Worm (Caenorhabditis elegans) whole organism, L4 larva: Measurements from ENCODE around the gene C25D7.9.
A peak's percentile ranks its signal among the peaks of the same experiment; 100 is the strongest.

Source experiments
- F10B5.3 ChIP-seq: sonication (generic microtip); optimal IDR thresholded peaks from 2 replicates; lab custom pipeline; 2016; ENCODE audit warnings: mild to moderate bottlenecking, missing genetic modification characterization, missing compliant biosample characterization
- F26F4.8 ChIP-seq: fragments of 200-800 bp; sonication (Bioruptor generic); conservative IDR thresholded peaks from 2 replicates; pipeline ENCODE4 v1.3.6; 2022; ENCODE audit warnings: missing genetic modification characterization, missing compliant biosample characterization
- F37D6.2 ChIP-seq: sonication (generic microtip); optimal IDR thresholded peaks from 2 replicates; lab custom pipeline; 2016; ENCODE audit warnings: mild to moderate bottlenecking, missing genetic modification characterization, missing compliant biosample characterization
- F49E8.2 ChIP-seq: sonication (generic microtip); optimal IDR thresholded peaks from 2 replicates; lab custom pipeline; 2016; ENCODE audit warnings: missing compliant biosample characterization, mild to moderate bottlenecking, missing genetic modification characterization, borderline replicate concordance
- Y105C5A.15 ChIP-seq: fragments of 200-800 bp; sonication (Bioruptor generic); IDR thresholded peaks from 2 replicates; pipeline ENCODE4 v1.3.6; 2022; ENCODE audit warnings: missing genetic modification characterization, missing compliant biosample characterization
- Y48G9A.11 ChIP-seq: fragments of 200-800 bp; sonication (Bioruptor generic); IDR thresholded peaks from 2 replicates; pipeline ENCODE4 v1.3.6; 2022; ENCODE audit warnings: missing genetic modification reagents, missing genetic modification characterization, missing compliant biosample characterization
- ZK546.5 ChIP-seq, 2 experiments: sonication (generic microtip); optimal IDR thresholded peaks; 2 replicates each; lab custom pipeline; 2017; ENCODE audit warnings: missing biosample characterization in 2 of 2, missing genetic modification characterization in 2 of 2
- aly-2 ChIP-seq: sonication (generic microtip); optimal IDR thresholded peaks from 2 replicates; lab custom pipeline; 2018; ENCODE audit warnings: missing biosample characterization, missing genetic modification characterization
- attf-4 ChIP-seq: sonication (generic microtip); optimal IDR thresholded peaks from 3 replicates; lab custom pipeline; 2017; ENCODE audit warnings: missing biosample characterization, missing genetic modification characterization
- ceh-28 ChIP-seq: fragments of 150-350 bp; optimal IDR thresholded peaks from 2 replicates; lab custom pipeline; 2014; ENCODE audit warnings: missing biosample characterization, missing genetic modification reagents, missing genetic modification characterization
- ceh-82 ChIP-seq: sonication (generic microtip); optimal IDR thresholded peaks from 2 replicates; lab custom pipeline; 2017; ENCODE audit warnings: missing biosample characterization, missing genetic modification characterization
- ctbp-1 ChIP-seq: fragments of 200-800 bp; sonication (Bioruptor generic); IDR thresholded peaks from 2 replicates; pipeline ENCODE4 v1.3.6; 2022; ENCODE audit warnings: missing genetic modification reagents, missing genetic modification characterization, missing compliant biosample characterization
- daf-16 ChIP-seq, 3 experiments: sonication (generic microtip); optimal IDR thresholded peaks; 2 replicates each; lab custom pipeline; 2016 to 2017; ENCODE audit warnings: missing genetic modification characterization in 3 of 3, missing genetic modification reagents in 3 of 3, mild to moderate bottlenecking in 2 of 3, missing compliant biosample characterization in 2 of 3, missing biosample characterization in 1 of 3, moderate library complexity in 1 of 3
- daf-19 ChIP-seq: fragments of 200-800 bp; sonication (Bioruptor generic); conservative IDR thresholded peaks from 2 replicates; pipeline ENCODE4 v1.3.6; 2022; ENCODE audit warnings: missing genetic modification characterization, missing compliant biosample characterization
- dmd-6 ChIP-seq: fragments of 200-800 bp; sonication (Bioruptor generic); IDR thresholded peaks from 2 replicates; pipeline ENCODE4 v1.3.6; 2022; ENCODE audit warnings: missing genetic modification reagents, missing genetic modification characterization, missing compliant biosample characterization
- dpl-1 ChIP-seq: fragments of 150-350 bp; optimal IDR thresholded peaks from 2 replicates; lab custom pipeline; 2014; ENCODE audit warnings: missing biosample characterization, missing genetic modification reagents, missing genetic modification characterization
- duxl-1 ChIP-seq: sonication (generic microtip); optimal IDR thresholded peaks from 2 replicates; lab custom pipeline; 2016; ENCODE audit warnings: mild to moderate bottlenecking, missing genetic modification characterization, moderate library complexity, missing compliant biosample characterization; ENCODE audit not compliant: poor library complexity
- dve-1 ChIP-seq: sonication (generic microtip); optimal IDR thresholded peaks from 2 replicates; lab custom pipeline; 2017; ENCODE audit warnings: antibody characterized with exemption, mild to moderate bottlenecking, missing genetic modification characterization, missing compliant biosample characterization; ENCODE audit not compliant: insufficient read depth
- egl-27 ChIP-seq: sonication (generic microtip); optimal IDR thresholded peaks from 3 replicates; lab custom pipeline; 2017; ENCODE audit warnings: missing biosample characterization, missing genetic modification reagents, missing genetic modification characterization
- egl-43 ChIP-seq: fragments of 200-800 bp; sonication (Bioruptor generic); IDR thresholded peaks from 2 replicates; pipeline ENCODE4 v1.3.6; 2022; ENCODE audit warnings: missing genetic modification reagents, missing genetic modification characterization, missing compliant biosample characterization
- fkh-10 ChIP-seq: fragments of 150-350 bp; optimal IDR thresholded peaks from 2 replicates; lab custom pipeline; 2014; ENCODE audit warnings: missing biosample characterization, missing genetic modification reagents, missing genetic modification characterization
- hif-1 ChIP-seq, 2 experiments: sonication (generic microtip); optimal IDR thresholded peaks; 2 replicates each; lab custom pipeline; 2016 to 2017; ENCODE audit warnings: missing compliant biosample characterization in 2 of 2, missing genetic modification characterization in 2 of 2, missing genetic modification reagents in 2 of 2, missing genotype in 2 of 2, mild to moderate bottlenecking in 1 of 2
- hlh-11 ChIP-seq: fragments of 200-800 bp; sonication (Bioruptor generic); optimal IDR thresholded peaks from 2 replicates; lab custom pipeline; 2018; ENCODE audit warnings: mild to moderate bottlenecking, missing genetic modification characterization, missing compliant biosample characterization
- hlh-30 ChIP-seq: sonication (generic microtip); optimal IDR thresholded peaks from 2 replicates; lab custom pipeline; 2017; ENCODE audit warnings: antibody characterized with exemption, mild to moderate bottlenecking, missing genetic modification characterization, missing compliant biosample characterization; ENCODE audit not compliant: insufficient read depth
- lim-7 ChIP-seq: fragments of 200-800 bp; sonication (Bioruptor generic); IDR thresholded peaks from 2 replicates; pipeline ENCODE4 v1.3.6; 2022; ENCODE audit warnings: missing genetic modification characterization, missing compliant biosample characterization
- lin-15B ChIP-seq: fragments of 150-350 bp; sonication (generic microtip); optimal IDR thresholded peaks from 3 replicates; lab custom pipeline; 2014; ENCODE audit warnings: missing biosample characterization, missing genetic modification characterization
- lin-29 ChIP-seq: fragments of 200-800 bp; sonication (Bioruptor generic); IDR thresholded peaks from 2 replicates; pipeline ENCODE4 v1.3.6; 2022; ENCODE audit warnings: missing genetic modification reagents, missing genetic modification characterization, missing compliant biosample characterization
- lin-39 ChIP-seq: fragments of 150-350 bp; optimal IDR thresholded peaks from 2 replicates; lab custom pipeline; 2014; ENCODE audit warnings: missing biosample characterization, missing genetic modification reagents, missing genetic modification characterization
- lsy-2 ChIP-seq, 2 experiments: fragments of 150-350 bp in 1 of 2; sonication (generic microtip) in 1 of 2; optimal IDR thresholded peaks; 2 replicates each; lab custom pipeline; 2014 to 2017; ENCODE audit warnings: missing biosample characterization in 2 of 2, missing genetic modification characterization in 2 of 2
- madf-5 ChIP-seq, 2 experiments: fragments of 200-800 bp; sonication (Bioruptor generic); IDR thresholded peaks; 2 replicates each; pipeline ENCODE4 v1.3.6; 2022; ENCODE audit warnings: missing compliant biosample characterization in 2 of 2, missing genetic modification characterization in 2 of 2
- madf-9 ChIP-seq: fragments of 200-800 bp; sonication (Bioruptor generic); conservative IDR thresholded peaks from 2 replicates; pipeline ENCODE4 v1.3.6; 2022; ENCODE audit warnings: missing genetic modification reagents, missing genetic modification characterization, missing compliant biosample characterization
- mdt-29 ChIP-seq: fragments of 200-800 bp; sonication (Bioruptor generic); IDR thresholded peaks from 2 replicates; pipeline ENCODE4 v1.3.6; 2022; ENCODE audit warnings: missing genetic modification reagents, missing genetic modification characterization, missing compliant biosample characterization
- mep-1 ChIP-seq: fragments of 150-350 bp; sonication (generic microtip); optimal IDR thresholded peaks from 3 replicates; lab custom pipeline; 2014; ENCODE audit warnings: missing biosample characterization, missing genetic modification characterization
- mes-2 ChIP-seq: sonication (generic microtip); optimal IDR thresholded peaks from 2 replicates; lab custom pipeline; 2016; ENCODE audit warnings: missing genotype, mild to moderate bottlenecking, missing genetic modification characterization, missing compliant biosample characterization; ENCODE audit not compliant: poor library complexity, severe bottlenecking
- nhr-25 ChIP-seq: sonication (generic microtip); optimal IDR thresholded peaks from 2 replicates; lab custom pipeline; 2017; ENCODE audit warnings: missing genetic modification characterization, mild to moderate bottlenecking, missing compliant biosample characterization, antibody characterized with exemption, moderate library complexity, borderline replicate concordance; ENCODE audit not compliant: insufficient read depth
- nhr-6 ChIP-seq: fragments of 150-350 bp; optimal IDR thresholded peaks from 2 replicates; lab custom pipeline; 2014; ENCODE audit warnings: missing biosample characterization, missing genetic modification characterization
- nhr-76 ChIP-seq: fragments of 150-350 bp; optimal IDR thresholded peaks from 2 replicates; lab custom pipeline; 2014; ENCODE audit warnings: missing biosample characterization, missing genetic modification characterization
- nhr-77 ChIP-seq: fragments of 150-350 bp; optimal IDR thresholded peaks from 2 replicates; lab custom pipeline; 2014; ENCODE audit warnings: missing biosample characterization, missing genetic modification characterization
- pqm-1 ChIP-seq: sonication (generic microtip); optimal IDR thresholded peaks from 2 replicates; lab custom pipeline; 2017; ENCODE audit warnings: missing biosample characterization, missing genetic modification characterization
- saeg-2 ChIP-seq: fragments of 200-800 bp; sonication (Bioruptor generic); IDR thresholded peaks from 2 replicates; pipeline ENCODE4 v1.3.6; 2022; ENCODE audit warnings: missing genetic modification reagents, missing genetic modification characterization, missing compliant biosample characterization
- set-16 ChIP-seq: fragments of 200-800 bp; sonication (Bioruptor generic); IDR thresholded peaks from 2 replicates; pipeline ENCODE4 v1.3.6; 2022; ENCODE audit warnings: missing genetic modification reagents, missing genetic modification characterization, missing compliant biosample characterization
- snpc-4 ChIP-seq: fragments of 150-350 bp; optimal IDR thresholded peaks from 2 replicates; lab custom pipeline; 2014; ENCODE audit warnings: missing biosample characterization, missing genetic modification characterization
- spr-1 ChIP-seq: sonication (generic microtip); optimal IDR thresholded peaks from 2 replicates; lab custom pipeline; 2016; ENCODE audit warnings: mild to moderate bottlenecking, missing genetic modification characterization, missing compliant biosample characterization
- spr-3 ChIP-seq: fragments of 200-800 bp; sonication (Bioruptor generic); optimal IDR thresholded peaks from 2 replicates; lab custom pipeline; 2018; ENCODE audit warnings: mild to moderate bottlenecking, missing genetic modification characterization, missing compliant biosample characterization
- tra-1 ChIP-seq: fragments of 200-800 bp; sonication (Bioruptor generic); IDR thresholded peaks from 2 replicates; pipeline ENCODE4 v1.3.6; 2022; ENCODE audit warnings: missing genetic modification reagents, missing genetic modification characterization, missing compliant biosample characterization
- unc-62 ChIP-seq, 3 experiments: fragments of 150-350 bp in 1 of 3; sonication (generic microtip); optimal IDR thresholded peaks in 2 of 3; peaks in 1 of 3; 1 replicate in 1 of 3; 2 replicates in 2 of 3; lab custom pipeline; 2014 to 2017; ENCODE audit warnings: missing biosample characterization in 3 of 3, missing genetic modification characterization in 3 of 3, missing genetic modification reagents in 3 of 3, missing genotype in 1 of 3
- zfp-2 ChIP-seq: sonication (generic microtip); optimal IDR thresholded peaks from 2 replicates; lab custom pipeline; 2016; ENCODE audit warnings: mild to moderate bottlenecking, missing genetic modification characterization, missing compliant biosample characterization
- zfp-3 ChIP-seq: fragments of 200-800 bp; sonication (Bioruptor generic); conservative IDR thresholded peaks from 2 replicates; pipeline ENCODE4 v1.3.6; 2022; ENCODE audit warnings: missing genetic modification reagents, missing genetic modification characterization, missing compliant biosample characterization
- zip-2 ChIP-seq: fragments of 150-350 bp; optimal IDR thresholded peaks from 2 replicates; lab custom pipeline; 2014; ENCODE audit warnings: missing biosample characterization, missing genetic modification characterization
- ztf-7 ChIP-seq: fragments of 150-350 bp; optimal IDR thresholded peaks from 2 replicates; lab custom pipeline; 2014; ENCODE audit warnings: missing biosample characterization, missing genetic modification characterization

The C25D7.9 gene

DNA sequence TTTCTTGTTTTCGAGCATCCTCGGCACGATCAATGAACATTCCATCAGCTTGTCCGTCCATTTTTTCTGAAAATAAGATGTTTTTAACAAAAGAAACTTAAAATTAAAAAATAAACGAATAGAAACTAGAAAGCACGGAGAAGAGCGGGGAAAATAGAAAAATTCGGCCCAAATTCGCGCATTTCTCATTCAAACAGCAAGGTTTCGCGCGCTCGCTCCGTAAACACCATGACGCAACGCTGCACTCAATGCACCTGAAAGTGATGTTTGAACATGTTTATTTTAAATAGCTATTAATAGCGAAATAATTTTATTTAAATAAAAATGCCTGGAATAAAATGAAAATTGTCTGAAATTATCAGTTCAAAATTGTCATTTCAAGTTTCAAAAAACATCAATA lies 5.4 kb upstream of the C25D7.9 start, which contains the start of the genes mcm-3 and C25D7.15:
Gene mcm-3, minus strand, starts transcription at position 66 of the 400 bp plus-strand sequence.
Gene C25D7.15, plus strand, starts transcription at position 275 of the 400 bp plus-strand sequence.
- TF ChIP-seq dve-1 (tag; lab: Kevin White, UChicago) (no peak), mdt-29 (GFP tag; lab: Robert Waterston, UW) (no peak), F10B5.3 (tag; lab: Kevin White, UChicago) (no peak), mes-2 (peak; percentile 64), Y48G9A.11 (GFP tag; lab: Robert Waterston, UW) (no peak), lin-15B (tag; lab: Kevin White, UChicago) (no peak), lim-7 (GFP tag; lab: Robert Waterston, UW) (no peak), lin-29 (no peak), nhr-77 (no peak), daf-19 (GFP tag; lab: Robert Waterston, UW) (no peak), unc-62 (GFP tag; optimal IDR thresholded peaks at IDR 0.05 in 1 of 2; lab: Kevin White, UChicago) (no peak), unc-62 (tag; optimal IDR thresholded peaks at IDR 0.05; lab: Kevin White, UChicago) (no peak), nhr-76 (tag; lab: Kevin White, UChicago) (no peak), mep-1 (tag; lab: Kevin White, UChicago) (no peak), lsy-2 (tag; optimal IDR thresholded peaks at IDR 0.05; lab: Kevin White, UChicago) (no peak), hlh-11 (peak; percentile 5), set-16 (GFP tag; lab: Robert Waterston, UW) (no peak), tra-1 (GFP tag; lab: Robert Waterston, UW) (no peak), lin-39 (tag; lab: Kevin White, UChicago) (no peak), F49E8.2 (no peak), spr-3 (GFP tag; lab: Kevin White, UChicago) (no peak), attf-4 (tag; lab: Kevin White, UChicago) (no peak), hif-1 (tag; optimal IDR thresholded peaks at IDR 0.05; lab: Kevin White, UChicago) (no peak), fkh-10 (GFP tag; lab: Kevin White, UChicago) (no peak), hlh-30 (no peak), pqm-1 (tag; lab: Kevin White, UChicago) (no peak), saeg-2 (GFP tag; lab: Robert Waterston, UW) (no peak), daf-16 (GFP tag; optimal IDR thresholded peaks at IDR 0.05; lab: Kevin White, UChicago) (no peak), daf-16 (tag; optimal IDR thresholded peaks at IDR 0.05; lab: Kevin White, UChicago) (peak; percentile 70), nhr-25 (no peak), ceh-28 (tag; lab: Kevin White, UChicago) (no peak), Y105C5A.15 (no peak), ceh-82 (tag; lab: Kevin White, UChicago) (no peak), F26F4.8 (no peak), egl-43 (GFP tag; lab: Robert Waterston, UW) (no peak), aly-2 (tag; lab: Kevin White, UChicago) (no peak), ZK546.5 (tag; optimal IDR thresholded peaks at IDR 0.05; lab: Kevin White, UChicago) (no peak), zfp-3 (GFP tag; lab: Robert Waterston, UW) (no peak), madf-5 (GFP tag; IDR thresholded peaks at IDR 0.05; lab: Robert Waterston, UW) (no peak), zip-2 (tag; lab: Kevin White, UChicago) (no peak), snpc-4 (tag; lab: Kevin White, UChicago) (no peak), zfp-2 (tag; lab: Kevin White, UChicago) (no peak), madf-9 (GFP tag; lab: Robert Waterston, UW) (no peak), dmd-6 (GFP tag; lab: Robert Waterston, UW) (no peak), ztf-7 (tag; lab: Kevin White, UChicago) (no peak), spr-1 (tag; lab: Kevin White, UChicago) (no peak), duxl-1 (tag; lab: Kevin White, UChicago) (no peak), egl-27 (tag; lab: Kevin White, UChicago) (no peak), F37D6.2 (tag; lab: Kevin White, UChicago) (no peak), ctbp-1 (no peak), nhr-6 (tag; lab: Kevin White, UChicago) (peak; percentile 79), dpl-1 (GFP tag; lab: Kevin White, UChicago) (peak; percentile 85)
